Fruit fly (Drosophila melanogaster) whole organism, wandering third instar larva: ENCODE data around the gene CG3491.
"Not testable (repeated sequence)": the region's sequence is repeated elsewhere in the genome, so short reads cannot be mapped to it uniquely, and the experiment has no call there.

Experiments
- Dif ChIP-seq: fragments of 200-275, 200-300 bp; sonication (Bioruptor generic); optimal IDR thresholded peaks from 2 replicates; lab custom pipeline; 2018; ENCODE audit warnings: missing biosample characterization, missing genetic modification characterization; ENCODE audit not compliant: partially characterized antibody
- GATAd ChIP-seq: sonication (Bioruptor generic); optimal IDR thresholded peaks from 2 replicates; lab custom pipeline; 2016; ENCODE audit warnings: missing biosample characterization, missing genetic modification characterization
- HLH106 ChIP-seq: fragments of 200-800 bp; optimal IDR thresholded peaks from 3 replicates; lab custom pipeline; 2019; ENCODE audit warnings: missing biosample characterization, mild to moderate bottlenecking, missing genetic modification characterization, moderate library complexity
- Hnf4 ChIP-seq: fragments of 200-800 bp; sonication (Bioruptor generic); optimal IDR thresholded peaks from 2 replicates; lab custom pipeline; 2016; ENCODE audit warnings: missing biosample characterization, mild to moderate bottlenecking, missing genetic modification characterization
- Hr78 ChIP-seq: fragments of >200 bp; optimal IDR thresholded peaks from 2 replicates; lab custom pipeline; 2017; ENCODE audit warnings: missing biosample characterization, missing genetic modification characterization
- Hr83 ChIP-seq: fragments of 200-300 bp; sonication (Bioruptor generic); optimal IDR thresholded peaks from 2 replicates; lab custom pipeline; 2016; ENCODE audit warnings: missing biosample characterization, mild to moderate bottlenecking, missing genetic modification characterization, moderate library complexity; ENCODE audit not compliant: poor library complexity, severe bottlenecking
- Myc ChIP-seq: fragments of >200 bp; optimal IDR thresholded peaks from 2 replicates; lab custom pipeline; 2017
- N ChIP-seq: fragments of >200 bp; optimal IDR thresholded peaks from 2 replicates; lab custom pipeline; 2018; ENCODE audit warnings: missing biosample characterization, missing external identifiers, missing genetic modification characterization
- Sp1 ChIP-seq: fragments of 200-800 bp; sonication (Bioruptor generic); optimal IDR thresholded peaks from 3 replicates; lab custom pipeline; 2019; ENCODE audit warnings: missing biosample characterization, mild to moderate bottlenecking, missing genetic modification characterization, moderate library complexity
- br ChIP-seq: fragments of 200-800 bp; sonication (Bioruptor generic); optimal IDR thresholded peaks from 2 replicates; lab custom pipeline; 2016; ENCODE audit warnings: missing biosample characterization, missing genetic modification characterization
- brk ChIP-seq: fragments of 200-800 bp; sonication (Bioruptor generic); optimal IDR thresholded peaks from 2 replicates; lab custom pipeline; 2016; ENCODE audit warnings: missing biosample characterization, mild to moderate bottlenecking, missing genetic modification characterization
- dl ChIP-seq, 2 experiments: fragments of 175-275, 200-275 bp in 1 of 2; fragments of 200-275 bp in 1 of 2; sonication (Bioruptor generic); optimal IDR thresholded peaks; lab custom pipeline; 2018; ENCODE audit warnings: mild to moderate bottlenecking in 2 of 2, missing biosample characterization in 2 of 2, missing genetic modification characterization in 2 of 2, moderate library complexity in 2 of 2; ENCODE audit not compliant: partially characterized antibody in 2 of 2, insufficient read depth in 1 of 2
- dsf ChIP-seq: sonication (Bioruptor generic); optimal IDR thresholded peaks from 2 replicates; lab custom pipeline; 2016; ENCODE audit warnings: missing biosample characterization, missing genetic modification characterization, borderline replicate concordance
- ey ChIP-seq: fragments of 200-800 bp; sonication (Bioruptor generic); optimal IDR thresholded peaks from 2 replicates; lab custom pipeline; 2016; ENCODE audit warnings: missing biosample characterization, missing genetic modification characterization
- fru ChIP-seq: fragments of 200-800 bp; sonication (Bioruptor generic); optimal IDR thresholded peaks from 3 replicates; lab custom pipeline; 2016; ENCODE audit warnings: missing biosample characterization, mild to moderate bottlenecking, missing genetic modification characterization
- h ChIP-seq: fragments of 200-800 bp; sonication (Bioruptor generic); optimal IDR thresholded peaks from 3 replicates; lab custom pipeline; 2016; ENCODE audit warnings: missing biosample characterization, mild to moderate bottlenecking, missing genetic modification characterization
- lola ChIP-seq: fragments of >200 bp; optimal IDR thresholded peaks from 2 replicates; lab custom pipeline; 2017; ENCODE audit warnings: missing biosample characterization, missing genetic modification characterization
- rgr ChIP-seq: fragments of 200-800 bp; sonication (Bioruptor generic); optimal IDR thresholded peaks from 3 replicates; lab custom pipeline; 2016; ENCODE audit warnings: missing biosample characterization, mild to moderate bottlenecking, missing genetic modification characterization
- tai ChIP-seq: sonication (Bioruptor generic); optimal IDR thresholded peaks from 2 replicates; lab custom pipeline; 2016; ENCODE audit warnings: missing biosample characterization, missing genetic modification characterization

CG3491 gene

dm6 chr2L:14924290-14924689, at the start of gene CG3491:
CG3491 (plus strand) TSS chr2L:14924590.
- TF ChIP-seq ey (GFP tag; lab: Kevin White, UChicago): no peak
- TF ChIP-seq lola (GFP tag; lab: Kevin White, UChicago): no peak
- TF ChIP-seq dsf (GFP tag; lab: Kevin White, UChicago): no peak
- no peak for TF ChIP-seq fru (GFP tag; lab: Kevin White, UChicago)
- TF ChIP-seq N (GFP tag; lab: Kevin White, UChicago): no peak
- TF ChIP-seq HLH106 (tag; lab: Kevin White, UChicago): no peak
- no peak for TF ChIP-seq Hr78 (GFP tag; lab: Kevin White, UChicago)
- no peak for TF ChIP-seq h (GFP tag; lab: Kevin White, UChicago)
- TF ChIP-seq Sp1: no peak
- no peak for TF ChIP-seq tai (GFP tag; lab: Kevin White, UChicago)
- TF ChIP-seq Hr83 (GFP tag; lab: Kevin White, UChicago): no peak

- TF ChIP-seq rgr (GFP tag; lab: Kevin White, UChicago) (no peak), Dif (GFP tag; lab: Kevin White, UChicago) (no peak)
- TF ChIP-seq, all 38 proteins: peak for 0
These were observed 48.2 kb upstream of the CG3491 start, which contains the start of gene CG15278 for dm6 chr2L:14876233-14876632. CG15278 (minus strand) TSS chr2L:14876333.

- not testable (repeated sequence) for TF ChIP-seq GATAd (GFP tag; lab: Kevin White, UChicago); Hnf4 (GFP tag; lab: Kevin White, UChicago); dl (GFP tag; optimal IDR thresholded peaks at IDR 0.05; lab: Kevin White, UChicago; ENCODE audit: insufficient read depth in 1 of 2, partially characterized antibody in 2 of 2)
- TF ChIP-seq, all 38 proteins: peak for 0; not testable (repeated sequence) for 38
These were observed 42.8 kb upstream of the CG3491 start, which contains the start of gene ProtA for dm6 chr2L:14881552-14881951. ProtA (minus strand) TSS chr2L:14881652.

- TF ChIP-seq dl (GFP tag; optimal IDR thresholded peaks at IDR 0.05; lab: Kevin White, UChicago; ENCODE audit: insufficient read depth in 1 of 2, partially characterized antibody in 2 of 2); Hnf4 (GFP tag; lab: Kevin White, UChicago); Sp1: not testable (repeated sequence)
These were observed 40.8 kb upstream of the CG3491 start, which contains the start of gene ProtB for dm6 chr2L:14883621-14884020. ProtB (minus strand) TSS chr2L:14883721.

DNA sequence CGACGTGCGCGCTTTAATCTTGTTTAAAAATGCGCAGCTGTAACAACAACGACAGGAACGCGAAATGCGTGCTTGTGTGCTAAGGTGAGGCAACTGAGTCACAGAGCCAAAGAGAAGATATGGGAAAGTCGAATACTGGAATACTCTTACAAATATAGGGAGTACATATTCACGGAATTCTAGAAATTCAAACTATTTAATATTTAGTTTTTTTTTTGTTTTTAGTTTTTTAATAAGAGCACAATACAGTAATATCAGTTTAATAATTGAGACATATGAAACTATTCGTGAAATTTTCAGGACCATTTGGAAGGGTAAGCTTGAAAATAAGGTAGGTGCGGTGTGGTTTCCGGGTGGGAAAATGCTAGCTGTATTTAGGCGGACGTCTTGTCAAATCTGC, 36.9 kb upstream of the CG3491 start:
- no peak for TF ChIP-seq Myc (lab: Kevin White, UChicago)
- no peak for TF ChIP-seq br (GFP tag; lab: Kevin White, UChicago)
- TF ChIP-seq HLH106 (tag; lab: Kevin White, UChicago): no peak
- TF ChIP-seq GATAd (GFP tag; lab: Kevin White, UChicago): no peak

dm6 chr2L:14972133-14972532, 47.7 kb downstream of the CG3491 start, which contains the start of gene side-II:
side-II (minus strand) TSS chr2L:14972300.
- TF ChIP-seq tai (GFP tag; lab: Kevin White, UChicago) (no peak), GATAd (GFP tag; lab: Kevin White, UChicago) (no peak), Hr78 (GFP tag; lab: Kevin White, UChicago) (no peak)
- TF ChIP-seq, all 38 proteins: peak for 0

DNA sequence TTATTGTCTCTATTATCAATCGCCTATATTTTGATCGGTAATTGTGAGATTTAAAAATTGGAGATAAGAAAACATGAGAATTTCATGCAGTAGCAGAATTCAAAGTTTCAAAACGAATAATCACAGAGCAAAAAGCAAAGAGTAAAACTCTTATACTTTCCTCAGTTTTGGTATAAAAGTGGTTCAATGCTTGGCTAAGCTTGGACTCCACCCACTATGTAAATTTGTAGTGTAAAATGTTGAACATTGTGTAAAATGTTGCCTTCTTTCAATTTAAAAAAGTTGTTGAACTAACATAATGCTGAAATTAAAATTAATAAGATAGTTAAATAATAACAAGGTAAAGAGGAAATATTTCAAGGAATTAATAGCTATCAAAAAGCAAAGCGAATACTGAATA, 48.4 kb downstream of the CG3491 start:
- no peak for TF ChIP-seq Hr83 (GFP tag; lab: Kevin White, UChicago)
- peak; percentile 9 for TF ChIP-seq Myc (lab: Kevin White, UChicago)
- no peak for TF ChIP-seq fru (GFP tag; lab: Kevin White, UChicago)
- no peak for TF ChIP-seq lola (GFP tag; lab: Kevin White, UChicago)
- TF ChIP-seq brk (GFP tag; lab: Kevin White, UChicago): no peak
- no peak for TF ChIP-seq h (GFP tag; lab: Kevin White, UChicago)
